Fruit fly (Drosophila melanogaster) whole organism, pupa: ENCODE data around the gene CG31549.
A peak's percentile ranks its signal among the peaks of the same experiment; 100 is the strongest.

Experiments used
- CG10348 ChIP-seq: fragments of 200-800 bp; sonication (Bioruptor generic); IDR thresholded peaks from 2 replicates; pipeline ENCODE4 v1.3.6; 2022; ENCODE audit warnings: missing biosample characterization, missing genetic modification characterization
- CG12605 ChIP-seq: fragments of 200-800 bp; sonication (Bioruptor generic); IDR thresholded peaks from 2 replicates; pipeline ENCODE4 v1.3.6; 2022; ENCODE audit warnings: missing biosample characterization, missing genetic modification characterization
- CG13204 ChIP-seq: fragments of 200-800 bp; sonication (Bioruptor generic); optimal IDR thresholded peaks from 2 replicates; lab custom pipeline; 2018; ENCODE audit warnings: missing biosample characterization, mild to moderate bottlenecking, missing genetic modification characterization, moderate library complexity
- CG14655 ChIP-seq: fragments of 200-800 bp; sonication (Bioruptor generic); optimal IDR thresholded peaks from 3 replicates; lab custom pipeline; 2017; ENCODE audit warnings: mild to moderate bottlenecking, missing biosample characterization, missing genetic modification reagents, missing genetic modification characterization
- CG15710 ChIP-seq: fragments of 200-800 bp; sonication (Bioruptor generic); optimal IDR thresholded peaks from 2 replicates; lab custom pipeline; 2018; ENCODE audit warnings: missing biosample characterization, mild to moderate bottlenecking, missing genetic modification characterization, moderate library complexity
- CG17806 ChIP-seq: fragments of 200-800 bp; sonication (Bioruptor generic); optimal IDR thresholded peaks from 2 replicates; lab custom pipeline; 2018; ENCODE audit warnings: missing biosample characterization, mild to moderate bottlenecking, missing genetic modification characterization, moderate library complexity
- CG32121 ChIP-seq: fragments of 200-800 bp; sonication (Bioruptor generic); IDR thresholded peaks from 2 replicates; pipeline ENCODE4 v1.3.6; 2022; ENCODE audit warnings: missing biosample characterization, missing genetic modification characterization
- CG34367 ChIP-seq: fragments of 200-800 bp; sonication (Bioruptor generic); optimal IDR thresholded peaks from 2 replicates; lab custom pipeline; 2018; ENCODE audit warnings: missing biosample characterization, mild to moderate bottlenecking, missing genetic modification characterization
- CG4496 ChIP-seq: fragments of 200-800 bp; sonication (Bioruptor generic); IDR thresholded peaks from 3 replicates; pipeline ENCODE4 v1.3.6; 2022; ENCODE audit warnings: missing biosample characterization, missing genetic modification characterization
- CG8159 ChIP-seq: fragments of 200-800 bp; sonication (Bioruptor generic); optimal IDR thresholded peaks from 3 replicates; lab custom pipeline; 2018; ENCODE audit warnings: missing biosample characterization, mild to moderate bottlenecking, missing genetic modification characterization, moderate library complexity
- CG8301 ChIP-seq: fragments of 200-800 bp; sonication (Bioruptor generic); optimal IDR thresholded peaks from 2 replicates; lab custom pipeline; 2018; ENCODE audit warnings: missing biosample characterization, mild to moderate bottlenecking, missing genetic modification characterization
- CG9948 ChIP-seq: fragments of 200-800 bp; sonication (Bioruptor generic); optimal IDR thresholded peaks from 2 replicates; lab custom pipeline; 2018; ENCODE audit warnings: missing biosample characterization, mild to moderate bottlenecking, missing genetic modification characterization, moderate library complexity
- D1 ChIP-seq: fragments of 200-800 bp; sonication (Bioruptor generic); optimal IDR thresholded peaks from 2 replicates; lab custom pipeline; 2018; ENCODE audit warnings: missing biosample characterization, mild to moderate bottlenecking, missing genetic modification characterization, moderate library complexity
- EcR ChIP-seq: fragments of 200-800 bp; sonication (Bioruptor generic); optimal IDR thresholded peaks from 3 replicates; lab custom pipeline; 2019; ENCODE audit warnings: missing biosample characterization, missing genetic modification characterization, mild to moderate bottlenecking, moderate library complexity, missing genetic modification reagents
- Ets98B ChIP-seq: fragments of 200-800 bp; sonication (Bioruptor generic); IDR thresholded peaks from 2 replicates; pipeline ENCODE4 v1.3.6; 2022; ENCODE audit warnings: missing biosample characterization, missing genetic modification characterization
- Pif1A ChIP-seq: fragments of 200-800 bp; sonication (Bioruptor generic); optimal IDR thresholded peaks from 3 replicates; lab custom pipeline; 2016; ENCODE audit warnings: missing biosample characterization, missing genetic modification characterization
- Pif1B ChIP-seq: fragments of 200-800 bp; sonication (Bioruptor generic); optimal IDR thresholded peaks from 3 replicates; lab custom pipeline; 2016; ENCODE audit warnings: missing biosample characterization, missing genetic modification characterization
- Snoo ChIP-seq: fragments of 200-800 bp; sonication (Bioruptor generic); optimal IDR thresholded peaks from 3 replicates; lab custom pipeline; 2017; ENCODE audit warnings: missing biosample characterization, mild to moderate bottlenecking, missing genetic modification characterization, inconsistent platforms
- fd96Ca ChIP-seq: fragments of 200-800 bp; sonication (Bioruptor generic); IDR thresholded peaks from 3 replicates; pipeline ENCODE4 v1.3.6; 2022; ENCODE audit warnings: missing biosample characterization, missing genetic modification characterization
- gl ChIP-seq: fragments of 200-800 bp; sonication (Bioruptor generic); optimal IDR thresholded peaks from 2 replicates; lab custom pipeline; 2018; ENCODE audit warnings: missing biosample characterization, mild to moderate bottlenecking, missing genetic modification characterization
- rn ChIP-seq: fragments of 200-800 bp; sonication (Bioruptor generic); IDR thresholded peaks from 2 replicates; pipeline ENCODE4 v1.3.6; 2022; ENCODE audit warnings: missing biosample characterization, missing genetic modification characterization

Gene CG31549

DNA sequence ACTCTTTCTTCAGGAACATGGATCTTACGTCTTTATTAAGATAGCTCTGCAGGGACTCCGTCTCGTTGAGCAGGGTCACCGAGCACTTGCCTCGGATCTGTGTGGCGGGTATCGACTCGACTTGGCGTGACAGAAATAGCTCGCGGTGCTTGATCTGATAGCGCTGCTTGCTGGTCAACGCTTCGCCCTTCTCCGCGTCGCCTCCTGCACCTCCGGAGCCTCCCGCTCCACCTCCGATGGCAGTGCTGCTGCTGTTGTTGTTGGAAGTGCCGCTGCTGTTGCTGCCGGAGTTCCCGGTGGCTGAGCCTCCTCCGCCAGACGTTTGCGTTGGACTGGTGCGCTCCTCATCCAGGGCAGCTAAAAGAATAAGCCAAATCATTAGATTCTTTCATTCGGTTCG lies 11.4 kb downstream of the CG31549 start:
- TF ChIP-seq CG8301 (tag; lab: Kevin White, UChicago) = no peak
- no peak for TF ChIP-seq CG14655 (GFP tag; lab: Kevin White, UChicago)
- no peak for TF ChIP-seq CG10348 (GFP tag; lab: Robert Waterston, UW)
- TF ChIP-seq EcR = peak; percentile 8
- no peak for TF ChIP-seq CG9948
- TF ChIP-seq Snoo (tag; lab: Kevin White, UChicago) = no peak
- TF ChIP-seq CG13204 (GFP tag; lab: Kevin White, UChicago) = no peak
- no peak for TF ChIP-seq D1 (tag; lab: Kevin White, UChicago)
- TF ChIP-seq CG4496 (GFP tag; lab: Robert Waterston, UW) = no peak

DNA sequence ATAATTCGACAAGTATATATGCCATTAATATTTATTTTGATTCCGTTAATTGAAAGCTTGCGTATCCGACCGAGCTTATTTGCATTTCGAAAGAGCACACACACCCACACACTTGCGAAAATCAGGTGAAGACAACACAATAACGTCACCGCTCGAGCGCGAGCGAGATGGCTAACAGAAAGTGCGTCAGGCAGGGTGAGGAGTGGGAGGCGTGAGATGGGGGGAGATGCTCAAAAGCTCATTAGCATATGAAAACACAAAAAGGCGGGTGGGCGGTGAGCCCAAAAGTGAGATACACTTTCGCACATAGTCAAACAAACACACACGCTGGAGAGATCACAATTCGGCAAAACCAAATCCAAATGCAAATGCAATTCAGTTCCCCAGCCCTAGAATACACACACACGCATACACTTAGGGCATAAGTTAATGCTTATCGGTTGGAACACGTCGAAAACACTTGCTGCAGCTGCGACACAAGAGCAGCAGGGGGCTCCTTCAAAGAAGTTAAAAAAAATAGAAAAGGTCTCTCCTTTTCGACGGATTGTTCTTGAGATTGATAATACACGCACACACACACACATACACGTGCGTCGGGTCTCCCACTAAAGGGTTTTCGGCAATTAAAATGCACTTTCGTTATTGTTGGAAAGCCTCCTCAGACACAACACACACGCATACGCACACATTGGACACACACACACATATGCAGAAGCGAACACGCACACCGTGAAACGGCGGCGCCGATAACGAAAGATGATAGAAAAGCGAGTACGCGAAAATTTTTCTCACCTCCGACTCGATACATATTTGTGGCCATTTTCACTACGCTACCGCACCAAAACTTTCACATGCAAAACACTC lies 15.9 kb downstream of the CG31549 start:
- TF ChIP-seq CG32121 (GFP tag; lab: Robert Waterston, UW) (0 out of 2 replicates have a peak, but pooled peaks have one; percentile 41), CG4496 (GFP tag; lab: Robert Waterston, UW) (0 out of 3 replicates have a peak, but pooled peaks have one; percentile 21), Pif1B (GFP tag; lab: Kevin White, UChicago) (no peak)

DNA sequence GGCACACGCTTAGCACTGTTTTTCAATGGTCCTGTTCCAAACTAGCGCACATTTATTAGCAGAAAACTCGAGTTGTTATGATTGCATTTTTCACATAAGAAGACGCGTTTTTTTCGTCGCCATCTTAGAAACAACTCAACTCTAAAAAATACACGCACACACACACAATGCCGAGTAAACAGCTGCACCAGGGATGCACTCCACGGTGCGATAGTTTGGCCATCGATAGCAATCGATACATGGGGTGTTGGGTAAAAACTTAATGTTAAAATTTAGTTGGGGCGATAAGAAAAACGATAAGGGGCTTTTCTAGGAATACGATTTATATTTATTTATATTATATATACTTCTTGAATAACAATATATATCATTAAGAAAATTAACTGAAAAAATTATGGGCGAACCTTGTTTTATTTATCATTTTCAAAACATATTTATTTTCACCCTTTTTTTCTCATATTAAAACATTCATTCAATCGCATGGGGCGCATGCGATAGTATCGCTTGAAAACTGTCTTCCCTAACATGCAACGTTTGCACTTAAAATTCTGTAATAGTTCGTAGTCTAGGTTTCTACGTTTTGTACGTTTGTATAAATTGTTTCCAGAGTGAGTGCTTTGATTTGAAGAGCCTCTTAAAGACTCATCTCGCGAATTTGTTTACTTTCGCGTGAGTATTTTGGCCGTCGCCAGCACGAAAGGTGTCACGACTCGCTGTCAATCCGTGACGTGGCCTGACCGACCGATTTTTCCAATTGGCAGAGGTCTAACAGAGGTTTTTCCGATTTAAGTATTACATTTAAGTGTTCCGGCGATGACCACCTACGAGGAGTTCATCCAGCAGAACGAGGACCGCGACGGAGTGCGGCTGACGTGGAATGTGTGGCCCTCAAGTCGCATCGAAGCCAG lies 16.8 kb downstream of the CG31549 start, which contains the start of the genes MTA1-like and Sec23:
MTA1-like (minus strand) TSS at position 170 of the 908 bp plus-strand sequence.
Sec23 (plus strand) TSS at position 497 of the 908 bp plus-strand sequence.
- TF ChIP-seq fd96Ca (peak; percentile 13; the same call in 2 of the 3 replicates), CG13204 (GFP tag; lab: Kevin White, UChicago) (no peak), rn (GFP tag; lab: Robert Waterston, UW) (no peak), CG14655 (GFP tag; lab: Kevin White, UChicago) (no peak), Pif1A (GFP tag; lab: Kevin White, UChicago) (peak; percentile 43), EcR (no peak), CG17806 (tag; lab: Kevin White, UChicago) (peak; percentile 22), Snoo (tag; lab: Kevin White, UChicago) (peak; percentile 39), CG9948 (peak; percentile 33), CG10348 (GFP tag; lab: Robert Waterston, UW) (no peak), CG15710 (tag; lab: Kevin White, UChicago) (peak; percentile 44), Ets98B (GFP tag; lab: Robert Waterston, UW) (no peak; the same call in 1 of the 2 replicates), Pif1B (GFP tag; lab: Kevin White, UChicago) (peak; percentile 61), CG4496 (GFP tag; lab: Robert Waterston, UW) (peak; percentile 47; the same call in 1 of the 3 replicates), CG8301 (tag; lab: Kevin White, UChicago) (peak; percentile 9), CG8159 (tag; lab: Kevin White, UChicago) (peak; percentile 63), CG34367 (tag; lab: Kevin White, UChicago) (no peak), gl (no peak), CG32121 (GFP tag; lab: Robert Waterston, UW) (no peak), D1 (tag; lab: Kevin White, UChicago) (no peak), CG12605 (GFP tag; lab: Robert Waterston, UW) (no peak)

DNA sequence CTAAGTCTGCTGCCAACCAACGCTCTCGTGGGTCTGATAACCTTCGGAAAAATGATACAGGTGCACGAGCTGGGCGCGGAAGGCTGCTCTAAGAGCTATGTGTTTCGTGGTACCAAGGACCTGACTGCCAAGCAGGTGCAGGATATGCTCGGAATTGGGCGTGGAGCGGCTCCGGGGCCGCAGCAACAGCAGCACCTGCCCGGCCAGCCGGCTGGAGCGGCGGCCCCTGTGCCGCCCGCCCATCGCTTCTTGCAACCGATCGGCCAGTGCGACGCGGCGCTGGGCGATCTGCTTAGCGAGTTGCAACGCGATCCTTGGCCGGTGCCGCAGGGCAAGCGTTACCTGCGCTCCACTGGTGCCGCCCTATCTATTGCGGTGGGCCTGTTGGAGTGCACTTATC lies 17.9 kb downstream of the CG31549 start:
- no peak for TF ChIP-seq CG13204 (GFP tag; lab: Kevin White, UChicago)
- no peak for TF ChIP-seq rn (GFP tag; lab: Robert Waterston, UW)
- no peak for TF ChIP-seq CG32121 (GFP tag; lab: Robert Waterston, UW)

DNA sequence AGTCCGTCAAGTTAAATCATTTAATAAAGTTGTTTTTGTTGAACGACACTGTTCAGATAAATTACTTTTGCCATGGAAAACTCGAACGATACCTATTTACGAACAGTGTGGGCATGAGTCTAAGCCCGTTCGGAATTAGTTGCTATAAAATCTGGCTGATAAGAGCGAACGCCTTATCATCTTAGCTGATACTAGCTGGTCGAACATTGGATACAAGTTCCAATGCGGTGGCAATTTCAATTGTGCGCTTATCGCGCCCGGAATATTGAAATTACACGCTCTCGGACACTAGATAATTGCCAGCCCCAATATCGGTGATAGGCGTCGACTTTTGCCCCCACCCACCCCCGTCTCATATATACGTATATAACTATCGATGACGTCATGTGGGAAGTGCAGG lies 21.9 kb downstream of the CG31549 start:
- TF ChIP-seq CG8301 (tag; lab: Kevin White, UChicago) = no peak
- TF ChIP-seq CG13204 (GFP tag; lab: Kevin White, UChicago) = no peak
- no peak for TF ChIP-seq CG15710 (tag; lab: Kevin White, UChicago)
- no peak for TF ChIP-seq Snoo (tag; lab: Kevin White, UChicago)
- no peak for TF ChIP-seq rn (GFP tag; lab: Robert Waterston, UW)
- no peak for TF ChIP-seq CG14655 (GFP tag; lab: Kevin White, UChicago)
- no peak for TF ChIP-seq Pif1B (GFP tag; lab: Kevin White, UChicago)
- TF ChIP-seq fd96Ca = no peak
- no peak for TF ChIP-seq EcR
- TF ChIP-seq D1 (tag; lab: Kevin White, UChicago) = no peak
- TF ChIP-seq CG8159 (tag; lab: Kevin White, UChicago) = no peak
- TF ChIP-seq gl = no peak
- TF ChIP-seq Pif1A (GFP tag; lab: Kevin White, UChicago) = no peak
- TF ChIP-seq Ets98B (GFP tag; lab: Robert Waterston, UW) = no peak
- TF ChIP-seq CG17806 (tag; lab: Kevin White, UChicago) = no peak
- no peak for TF ChIP-seq CG4496 (GFP tag; lab: Robert Waterston, UW)
- TF ChIP-seq CG32121 (GFP tag; lab: Robert Waterston, UW) = no peak
- TF ChIP-seq CG12605 (GFP tag; lab: Robert Waterston, UW) = no peak
- no peak for TF ChIP-seq CG10348 (GFP tag; lab: Robert Waterston, UW)
- TF ChIP-seq CG9948 = no peak
- TF ChIP-seq, all 21 proteins: peak for 0
